Worm (Caenorhabditis elegans) whole organism, L2 larva: ENCODE results near the gene R05H5.4.

ENCODE experiments used
- C34F6.9 ChIP-seq: fragments of 150-350 bp; optimal IDR thresholded peaks from 2 replicates; lab custom pipeline; 2014; ENCODE audit warnings: missing biosample characterization, missing genetic modification characterization
- F13H6.1 ChIP-seq: sonication (generic microtip); optimal IDR thresholded peaks from 2 replicates; lab custom pipeline; 2016; ENCODE audit warnings: missing genetic modification characterization, missing compliant biosample characterization
- blmp-1 ChIP-seq: sonication (generic microtip); optimal IDR thresholded peaks from 2 replicates; lab custom pipeline; 2017; ENCODE audit warnings: missing genetic modification characterization, mild to moderate bottlenecking, missing compliant biosample characterization, antibody characterized with exemption, moderate library complexity; ENCODE audit not compliant: insufficient read depth
- ceh-82 ChIP-seq: fragments of 150-350 bp; optimal IDR thresholded peaks from 2 replicates; lab custom pipeline; 2014; ENCODE audit warnings: missing biosample characterization, missing genetic modification characterization
- fos-1 ChIP-seq: fragments of 150-350 bp; optimal IDR thresholded peaks from 2 replicates; lab custom pipeline; 2014; ENCODE audit warnings: missing biosample characterization, missing genetic modification characterization
- mab-5 ChIP-seq: fragments of 150-350 bp; optimal IDR thresholded peaks from 2 replicates; lab custom pipeline; 2014; ENCODE audit warnings: missing biosample characterization, missing genetic modification characterization
- nhr-11 ChIP-seq: fragments of 150-350 bp; optimal IDR thresholded peaks from 2 replicates; lab custom pipeline; 2014; ENCODE audit warnings: missing biosample characterization, missing genetic modification characterization
- nhr-21 ChIP-seq: fragments of 150-350 bp; optimal IDR thresholded peaks from 2 replicates; lab custom pipeline; 2014; ENCODE audit warnings: missing biosample characterization, missing genetic modification characterization
- nhr-25 ChIP-seq: fragments of 150-350 bp; sonication (generic microtip); optimal IDR thresholded peaks from 3 replicates; lab custom pipeline; 2014; ENCODE audit warnings: missing biosample characterization, missing genetic modification characterization
- skn-1 ChIP-seq: sonication (generic microtip); optimal IDR thresholded peaks from 2 replicates; lab custom pipeline; 2017; ENCODE audit warnings: missing biosample characterization, missing genetic modification characterization
- unc-55 ChIP-seq: fragments of 150-350 bp; sonication (generic microtip); optimal IDR thresholded peaks from 3 replicates; lab custom pipeline; 2014; ENCODE audit warnings: missing biosample characterization, missing genetic modification reagents, missing genetic modification characterization
- ztf-11 ChIP-seq: sonication (generic microtip); optimal IDR thresholded peaks from 2 replicates; lab custom pipeline; 2017; ENCODE audit warnings: missing biosample characterization, missing genetic modification characterization
- ztf-4 ChIP-seq: fragments of 150-350 bp; optimal IDR thresholded peaks from 2 replicates; lab custom pipeline; 2014; ENCODE audit warnings: missing biosample characterization, missing genetic modification characterization

DNA sequence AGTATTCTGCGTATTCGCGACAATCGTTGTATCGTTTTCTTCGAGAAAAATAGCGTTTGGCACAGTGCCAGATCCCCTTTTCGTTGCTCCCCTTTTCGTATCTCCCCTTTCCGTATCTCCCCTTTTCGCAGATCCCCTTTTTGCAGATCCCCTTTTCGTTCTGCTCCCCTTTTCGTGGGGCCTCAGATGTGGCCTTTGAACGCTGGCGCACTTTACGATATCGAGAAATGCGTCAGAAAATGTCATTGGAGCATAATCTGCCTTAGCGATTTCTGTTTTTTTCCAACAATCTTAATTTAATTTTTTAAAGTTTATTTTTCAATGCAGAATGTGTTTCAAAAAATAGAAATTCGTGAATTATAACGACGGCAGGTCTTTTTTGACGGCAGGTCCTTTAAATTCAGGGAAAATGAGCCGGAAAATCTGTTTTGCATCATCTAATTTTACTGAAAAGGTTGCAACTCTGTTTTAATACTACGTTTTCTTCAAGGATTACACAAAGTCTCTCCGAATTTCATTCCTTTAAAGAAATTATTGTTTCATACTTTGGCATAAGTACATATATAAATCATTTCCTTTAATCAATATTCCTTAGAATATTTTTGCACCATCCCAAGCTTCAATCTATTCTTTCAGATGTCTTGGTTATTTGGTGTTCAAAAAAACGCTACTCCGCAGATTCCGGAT lies 48.7 kb upstream of the R05H5.4 start, which contains the start of gene atad-3:
- TF ChIP-seq unc-55 (GFP tag; lab: Kevin White, UChicago) (peak; percentile 85), F13H6.1 (tag; lab: Kevin White, UChicago) (peak; percentile 88), mab-5 (tag; lab: Kevin White, UChicago) (peak; percentile 76), C34F6.9 (tag; lab: Kevin White, UChicago) (peak; percentile 89), ztf-11 (tag; lab: Kevin White, UChicago) (no peak), ztf-4 (tag; lab: Kevin White, UChicago) (peak; percentile 43), nhr-11 (tag; lab: Kevin White, UChicago) (no peak), nhr-21 (peak; percentile 74), skn-1 (tag; lab: Kevin White, UChicago) (no peak), nhr-25 (peak; percentile 86), blmp-1 (tag; lab: Kevin White, UChicago) (peak; percentile 13), fos-1 (tag; lab: Kevin White, UChicago) (peak; percentile 35), ceh-82 (tag; lab: Kevin White, UChicago) (peak; percentile 7)
